Worm (Caenorhabditis elegans) whole organism, young adult: ENCODE results near the gene srh-15.

Experiments used
- B0336.3 ChIP-seq: fragments of 200-800 bp; sonication (Bioruptor generic); IDR thresholded peaks from 2 replicates; pipeline ENCODE4 v1.3.6; 2022; ENCODE audit warnings: missing genetic modification characterization, missing compliant biosample characterization
- C17E4.6 ChIP-seq: fragments of 200-800 bp; sonication (Bioruptor generic); IDR thresholded peaks from 2 replicates; pipeline ENCODE4 v1.3.6; 2022; ENCODE audit warnings: missing genetic modification reagents, missing genetic modification characterization, missing compliant biosample characterization
- D2030.7 ChIP-seq: fragments of 200-800 bp; sonication (Bioruptor generic); IDR thresholded peaks from 2 replicates; pipeline ENCODE4 v1.3.6; 2022; ENCODE audit warnings: missing genetic modification reagents, missing genetic modification characterization, missing compliant biosample characterization
- F22D6.2 ChIP-seq: sonication (generic microtip); optimal IDR thresholded peaks from 2 replicates; lab custom pipeline; 2016; ENCODE audit warnings: mild to moderate bottlenecking, missing genetic modification characterization, missing compliant biosample characterization
- F39B2.1 ChIP-seq: fragments of 200-800 bp; sonication (Bioruptor generic); IDR thresholded peaks from 2 replicates; pipeline ENCODE4 v1.3.6; 2022; ENCODE audit warnings: missing genetic modification reagents, missing genetic modification characterization, missing compliant biosample characterization
- F52B5.7 ChIP-seq: sonication (generic microtip); optimal IDR thresholded peaks from 2 replicates; lab custom pipeline; 2016; ENCODE audit warnings: mild to moderate bottlenecking, missing genetic modification characterization, missing compliant biosample characterization
- F57C9.4 ChIP-seq: sonication (generic microtip); optimal IDR thresholded peaks from 2 replicates; lab custom pipeline; 2017; ENCODE audit warnings: mild to moderate bottlenecking, missing genetic modification characterization, missing compliant biosample characterization
- K11D2.4 ChIP-seq: fragments of 200-800 bp; sonication (Bioruptor generic); IDR thresholded peaks from 2 replicates; pipeline ENCODE4 v1.3.6; 2022; ENCODE audit warnings: missing genetic modification reagents, missing genetic modification characterization, missing compliant biosample characterization
- T07F8.4 ChIP-seq: sonication (generic microtip); optimal IDR thresholded peaks from 2 replicates; lab custom pipeline; 2016; ENCODE audit warnings: mild to moderate bottlenecking, missing genetic modification characterization, moderate library complexity, missing compliant biosample characterization
- T26A5.8 ChIP-seq: sonication (generic microtip); optimal IDR thresholded peaks from 2 replicates; lab custom pipeline; 2016; ENCODE audit warnings: missing genetic modification characterization, missing compliant biosample characterization
- Y53F4B.3 ChIP-seq: fragments of 200-800 bp; sonication (Bioruptor generic); IDR thresholded peaks from 2 replicates; pipeline ENCODE4 v1.3.6; 2022; ENCODE audit warnings: missing genetic modification reagents, missing genetic modification characterization, missing compliant biosample characterization
- Y56A3A.18 ChIP-seq: fragments of 200-800 bp; sonication (Bioruptor generic); IDR thresholded peaks from 2 replicates; pipeline ENCODE4 v1.3.6; 2022; ENCODE audit warnings: missing genetic modification reagents, missing genetic modification characterization, missing compliant biosample characterization
- Y67H2A.10 ChIP-seq: fragments of 200-800 bp; sonication (Bioruptor generic); conservative IDR thresholded peaks from 2 replicates; pipeline ENCODE4 v1.3.6; 2022; ENCODE audit warnings: missing genetic modification reagents, missing genetic modification characterization, missing compliant biosample characterization
- Y95B8A.8 ChIP-seq: fragments of 200-800 bp; sonication (Bioruptor generic); IDR thresholded peaks from 2 replicates; pipeline ENCODE4 v1.3.6; 2022; ENCODE audit warnings: missing genetic modification reagents, missing genetic modification characterization, missing compliant biosample characterization
- ZK185.1 ChIP-seq: sonication (generic microtip); optimal IDR thresholded peaks from 2 replicates; lab custom pipeline; 2016; ENCODE audit warnings: mild to moderate bottlenecking, missing genetic modification characterization, missing compliant biosample characterization; ENCODE audit not compliant: poor library complexity, severe bottlenecking
- akir-1 ChIP-seq: fragments of 200-800 bp; sonication (Bioruptor generic); optimal IDR thresholded peaks from 2 replicates; lab custom pipeline; 2018; ENCODE audit warnings: mild to moderate bottlenecking, missing genetic modification characterization, moderate library complexity, missing compliant biosample characterization
- athp-1 ChIP-seq: sonication (generic microtip); optimal IDR thresholded peaks from 2 replicates; lab custom pipeline; 2017; ENCODE audit warnings: mild to moderate bottlenecking, missing genetic modification characterization, missing compliant biosample characterization
- bed-1 ChIP-seq: fragments of 200-800 bp; sonication (Bioruptor generic); IDR thresholded peaks from 2 replicates; pipeline ENCODE4 v1.3.6; 2022; ENCODE audit warnings: missing genetic modification reagents, missing genetic modification characterization, missing compliant biosample characterization
- bed-2 ChIP-seq: fragments of 200-800 bp; sonication (Bioruptor generic); IDR thresholded peaks from 2 replicates; pipeline ENCODE4 v1.3.6; 2022; ENCODE audit warnings: missing genetic modification reagents, missing genetic modification characterization, missing compliant biosample characterization
- ceh-91 ChIP-seq: fragments of 200-800 bp; sonication (Bioruptor generic); IDR thresholded peaks from 2 replicates; pipeline ENCODE4 v1.3.6; 2022; ENCODE audit warnings: missing genetic modification reagents, missing genetic modification characterization, missing compliant biosample characterization
- dpff-1 ChIP-seq: sonication (generic microtip); optimal IDR thresholded peaks from 2 replicates; lab custom pipeline; 2017; ENCODE audit warnings: mild to moderate bottlenecking, missing genetic modification characterization, missing compliant biosample characterization
- egl-18 ChIP-seq: fragments of 200-800 bp; sonication (Bioruptor generic); IDR thresholded peaks from 2 replicates; pipeline ENCODE4 v1.3.6; 2022; ENCODE audit warnings: missing genetic modification reagents, missing genetic modification characterization, missing compliant biosample characterization
- egrh-3 ChIP-seq: fragments of 200-800 bp; sonication (Bioruptor generic); IDR thresholded peaks from 2 replicates; pipeline ENCODE4 v1.3.6; 2022; ENCODE audit warnings: missing genetic modification reagents, missing genetic modification characterization, missing compliant biosample characterization
- ekl-4 ChIP-seq: fragments of 200-800 bp; sonication (Bioruptor generic); IDR thresholded peaks from 2 replicates; pipeline ENCODE4 v1.3.6; 2022; ENCODE audit warnings: missing genetic modification reagents, missing genetic modification characterization, missing compliant biosample characterization
- fkh-3 ChIP-seq: sonication (generic microtip); optimal IDR thresholded peaks from 2 replicates; lab custom pipeline; 2016; ENCODE audit warnings: mild to moderate bottlenecking, missing genetic modification characterization, missing compliant biosample characterization
- hmg-1.2 ChIP-seq: fragments of 200-800 bp; sonication (Bioruptor generic); IDR thresholded peaks from 2 replicates; pipeline ENCODE4 v1.3.6; 2022; ENCODE audit warnings: missing genetic modification reagents, missing genetic modification characterization, missing compliant biosample characterization
- hsf-1 ChIP-seq: fragments of 200-800 bp; sonication (Bioruptor generic); IDR thresholded peaks from 2 replicates; pipeline ENCODE4 v1.3.6; 2022; ENCODE audit warnings: missing genetic modification reagents, missing genetic modification characterization, missing compliant biosample characterization
- lin-26 ChIP-seq: fragments of 200-800 bp; sonication (Bioruptor generic); IDR thresholded peaks from 2 replicates; pipeline ENCODE4 v1.3.6; 2022; ENCODE audit warnings: missing genetic modification reagents, missing genetic modification characterization, missing compliant biosample characterization
- lin-35 ChIP-seq, 3 experiments: fragments of 150-350 bp in 2 of 3; sonication (generic microtip) in 1 of 3; optimal IDR thresholded peaks; 2 replicates each; lab custom pipeline; 2014 to 2018; ENCODE audit warnings: missing biosample characterization in 3 of 3, missing genetic modification characterization in 3 of 3, missing genetic modification reagents in 3 of 3
- lsl-1 ChIP-seq: fragments of 200-800 bp; sonication (Bioruptor generic); optimal IDR thresholded peaks from 2 replicates; lab custom pipeline; 2018; ENCODE audit warnings: mild to moderate bottlenecking, missing genetic modification characterization, moderate library complexity, missing compliant biosample characterization
- lsy-27 ChIP-seq: sonication (generic microtip); optimal IDR thresholded peaks from 2 replicates; lab custom pipeline; 2017; ENCODE audit warnings: missing genetic modification characterization, mild to moderate bottlenecking, missing compliant biosample characterization, antibody characterized with exemption, missing genotype, borderline replicate concordance; ENCODE audit not compliant: insufficient read depth
- madf-3 ChIP-seq: fragments of 200-800 bp; sonication (Bioruptor generic); IDR thresholded peaks from 2 replicates; pipeline ENCODE4 v1.3.6; 2022; ENCODE audit warnings: missing genetic modification reagents, missing genetic modification characterization, missing compliant biosample characterization
- madf-6 ChIP-seq: fragments of 200-800 bp; sonication (Bioruptor generic); IDR thresholded peaks from 2 replicates; pipeline ENCODE4 v1.3.6; 2022; ENCODE audit warnings: missing genetic modification reagents, missing genetic modification characterization, missing compliant biosample characterization
- mes-4 ChIP-seq: sonication (generic microtip); optimal IDR thresholded peaks from 2 replicates; lab custom pipeline; 2016; ENCODE audit warnings: missing genotype, missing genetic modification characterization, missing compliant biosample characterization
- nhr-27 ChIP-seq: fragments of 200-800 bp; sonication (Bioruptor generic); optimal IDR thresholded peaks from 2 replicates; lab custom pipeline; 2018; ENCODE audit warnings: mild to moderate bottlenecking, missing genetic modification characterization, moderate library complexity, missing compliant biosample characterization
- pbrm-1 ChIP-seq: fragments of 200-800 bp; sonication (Bioruptor generic); IDR thresholded peaks from 2 replicates; pipeline ENCODE4 v1.3.6; 2022; ENCODE audit warnings: missing genetic modification reagents, missing genetic modification characterization, missing compliant biosample characterization
- rpc-1 ChIP-seq, 2 experiments: fragments of 150-350 bp in 1 of 2; sonication (generic microtip) in 1 of 2; optimal IDR thresholded peaks; 2 replicates each; lab custom pipeline; 2014 to 2018; ENCODE audit warnings: missing biosample characterization in 1 of 2, missing genetic modification characterization in 1 of 2, missing genetic modification reagents in 1 of 2, missing genotype in 1 of 2
- sdz-38 ChIP-seq: sonication (generic microtip); optimal IDR thresholded peaks from 2 replicates; lab custom pipeline; 2016; ENCODE audit warnings: missing genotype, missing genetic modification characterization, missing compliant biosample characterization
- sea-2 ChIP-seq: fragments of 200-800 bp; sonication (Bioruptor generic); IDR thresholded peaks from 2 replicates; pipeline ENCODE4 v1.3.6; 2022; ENCODE audit warnings: missing genetic modification characterization, missing compliant biosample characterization
- somi-1 ChIP-seq: fragments of 200-800 bp; sonication (Bioruptor generic); optimal IDR thresholded peaks from 2 replicates; lab custom pipeline; 2018; ENCODE audit warnings: mild to moderate bottlenecking, missing genetic modification characterization, missing compliant biosample characterization
- zfh-2 ChIP-seq: fragments of 200-800 bp; sonication (Bioruptor generic); conservative IDR thresholded peaks from 2 replicates; pipeline ENCODE4 v1.3.6; 2022; ENCODE audit warnings: missing genetic modification reagents, missing genetic modification characterization, missing compliant biosample characterization
- ztf-25 ChIP-seq: fragments of 200-800 bp; sonication (Bioruptor generic); IDR thresholded peaks from 2 replicates; pipeline ENCODE4 v1.3.6; 2022; ENCODE audit warnings: missing genetic modification reagents, missing genetic modification characterization, missing compliant biosample characterization
- ztf-28 ChIP-seq: fragments of 200-800 bp; sonication (Bioruptor generic); IDR thresholded peaks from 2 replicates; pipeline ENCODE4 v1.3.6; 2022; ENCODE audit warnings: missing genetic modification reagents, missing genetic modification characterization, missing compliant biosample characterization
- ztf-3 ChIP-seq: fragments of 200-800 bp; sonication (Bioruptor generic); optimal IDR thresholded peaks from 2 replicates; lab custom pipeline; 2018; ENCODE audit warnings: mild to moderate bottlenecking, missing genetic modification characterization, missing compliant biosample characterization

srh-15 gene

DNA sequence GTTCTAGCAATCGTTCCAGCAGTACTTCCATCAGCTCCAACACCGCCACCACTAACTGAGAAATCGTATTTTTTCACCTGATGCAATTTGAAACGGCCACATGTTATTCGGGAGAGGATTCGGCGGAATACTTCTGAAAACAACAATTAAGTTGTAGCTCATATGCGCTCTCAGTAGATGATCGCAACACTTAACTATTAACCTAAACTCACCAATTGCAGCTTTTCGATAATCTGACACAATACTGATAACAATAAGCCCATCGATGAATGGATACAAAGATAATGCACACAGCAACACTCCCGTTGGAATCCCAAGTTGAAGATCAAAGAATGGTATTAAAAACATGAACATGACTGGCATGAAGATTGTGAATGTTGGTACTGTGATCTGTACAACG lies 17.3 kb downstream of the srh-15 start:
- TF ChIP-seq rpc-1 (optimal IDR thresholded peaks at IDR 0.05; lab: Kevin White, UChicago) (no peak), rpc-1 (tag; optimal IDR thresholded peaks at IDR 0.05; lab: Kevin White, UChicago) (no peak), madf-3 (no peak), lsy-27 (no peak), K11D2.4 (GFP tag; lab: Robert Waterston, UW) (no peak), Y95B8A.8 (GFP tag; lab: Robert Waterston, UW) (no peak), lin-35 (GFP tag; optimal IDR thresholded peaks at IDR 0.05; lab: Kevin White, UChicago) (no peak), mes-4 (tag; lab: Kevin White, UChicago) (no peak), pbrm-1 (GFP tag; lab: Robert Waterston, UW) (no peak)

DNA sequence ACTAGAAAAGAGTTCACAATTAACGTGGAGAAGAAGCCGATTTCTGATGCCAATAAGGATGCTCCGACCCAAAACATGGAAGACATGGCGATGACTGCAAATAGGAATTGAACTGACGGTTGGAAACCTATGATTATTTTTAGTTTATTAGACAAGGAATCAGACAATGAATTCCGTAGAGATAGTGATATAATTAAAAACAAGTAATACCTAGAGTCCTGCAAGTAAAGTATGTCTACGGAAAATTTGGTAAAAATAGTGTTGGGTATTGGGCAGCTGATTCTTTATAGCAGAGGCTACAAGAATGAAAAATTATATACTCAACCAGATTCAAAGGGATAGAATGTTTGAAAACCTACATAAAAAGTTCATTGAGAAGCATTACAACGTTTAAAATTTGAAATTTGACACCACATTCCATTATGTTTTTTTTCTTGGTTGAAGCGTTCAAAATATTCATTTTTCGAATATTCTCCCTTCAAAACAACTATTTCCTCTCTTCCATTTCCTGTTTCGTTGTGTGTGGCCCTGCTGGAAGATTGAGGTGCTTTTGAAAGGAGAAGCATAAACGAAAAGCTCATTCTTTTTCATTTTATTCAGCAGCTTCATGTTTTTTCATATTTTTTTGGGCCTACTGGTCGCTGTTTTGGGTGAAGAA lies 19.0 kb downstream of the srh-15 start, which contains the start of the genes str-4 and lgc-48:
Gene str-4, minus strand, starts transcription at position 101 of the 658 bp plus-strand sequence.
Gene lgc-48, plus strand, starts transcription at position 608 of the 658 bp plus-strand sequence.
- TF ChIP-seq F57C9.4 (tag; lab: Kevin White, UChicago): no peak
- no peak for TF ChIP-seq B0336.3 (GFP tag; lab: Robert Waterston, UW)
- TF ChIP-seq Y53F4B.3 (GFP tag; lab: Robert Waterston, UW): no peak
- TF ChIP-seq T07F8.4 (tag; lab: Kevin White, UChicago): no peak
- TF ChIP-seq ztf-28 (GFP tag; lab: Robert Waterston, UW): no peak
- no peak for TF ChIP-seq D2030.7 (GFP tag; lab: Robert Waterston, UW)
- no peak for TF ChIP-seq madf-6 (GFP tag; lab: Robert Waterston, UW)
- no peak for TF ChIP-seq F52B5.7
- no peak for TF ChIP-seq Y56A3A.18
- no peak for TF ChIP-seq Y67H2A.10 (GFP tag; lab: Robert Waterston, UW)
- TF ChIP-seq ZK185.1 (tag; lab: Kevin White, UChicago): no peak
- TF ChIP-seq ztf-25 (GFP tag; lab: Robert Waterston, UW): no peak
- no peak for TF ChIP-seq nhr-27
- no peak for TF ChIP-seq mes-4 (tag; lab: Kevin White, UChicago)
- no peak for TF ChIP-seq hmg-1.2 (GFP tag; lab: Robert Waterston, UW)
- TF ChIP-seq bed-1 (GFP tag; lab: Robert Waterston, UW): no peak
- no peak for TF ChIP-seq zfh-2
- no peak for TF ChIP-seq somi-1 (GFP tag; lab: Kevin White, UChicago)
- TF ChIP-seq hsf-1: no peak

DNA sequence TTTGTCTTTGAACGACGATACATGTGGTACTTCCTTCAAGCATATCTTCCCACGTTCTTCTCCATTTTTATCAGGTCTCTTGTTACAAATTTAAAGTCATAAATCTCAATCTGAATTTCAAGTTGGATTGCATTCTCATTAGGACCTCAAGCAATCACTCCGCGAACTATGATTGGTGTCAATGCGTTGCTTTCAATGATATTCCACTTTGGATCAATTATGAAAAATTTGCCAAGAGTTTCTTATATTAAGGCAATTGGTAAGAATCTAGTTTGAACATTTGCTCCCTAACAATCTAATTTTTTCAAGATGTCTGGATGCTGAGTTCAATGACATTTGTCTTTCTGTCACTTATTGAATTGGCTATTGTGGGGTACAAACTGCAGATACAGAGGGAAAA lies 21.5 kb downstream of the srh-15 start:
- TF ChIP-seq akir-1 (GFP tag; lab: Kevin White, UChicago) (no peak), fkh-3 (tag; lab: Kevin White, UChicago) (no peak), lsl-1 (GFP tag; lab: Kevin White, UChicago) (no peak), F39B2.1 (no peak), bed-2 (GFP tag; lab: Robert Waterston, UW) (no peak)

DNA sequence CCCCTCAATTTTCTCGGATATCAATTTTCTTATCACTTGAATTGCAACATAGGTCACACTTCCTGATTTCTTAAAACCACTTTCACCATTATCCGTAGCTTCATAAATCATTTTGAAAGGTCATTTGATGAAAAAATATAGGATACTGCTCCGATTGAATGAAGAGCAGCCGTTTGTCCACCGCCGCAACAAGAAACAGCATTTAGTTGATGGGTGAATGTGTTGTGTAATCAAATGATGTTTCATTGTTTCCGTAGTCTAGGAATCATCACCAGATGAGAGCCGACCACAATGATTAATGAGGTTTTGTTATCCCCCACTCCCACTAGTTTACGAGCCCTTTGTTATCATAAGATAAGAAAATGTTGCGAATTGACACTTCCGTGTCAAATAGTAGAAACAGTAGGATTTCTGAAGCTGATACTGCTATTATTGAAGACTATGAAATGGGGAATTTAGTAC lies 25.1 kb downstream of the srh-15 start, which contains the start of gene twk-43:
Gene twk-43, plus strand, starts transcription at position 412 of the 462 bp plus-strand sequence.
- TF ChIP-seq C17E4.6 (no peak), F39B2.1 (no peak), ekl-4 (GFP tag; lab: Robert Waterston, UW) (no peak), T26A5.8 (no peak), sea-2 (GFP tag; lab: Robert Waterston, UW) (no peak), ceh-91 (no peak), lin-26 (no peak), athp-1 (no peak), egl-18 (no peak), dpff-1 (no peak), ztf-25 (GFP tag; lab: Robert Waterston, UW) (no peak), F22D6.2 (tag; lab: Kevin White, UChicago) (no peak), egrh-3 (no peak), sdz-38 (tag; lab: Kevin White, UChicago) (no peak), ztf-3 (GFP tag; lab: Kevin White, UChicago) (no peak), hsf-1 (no peak)
